Fruit fly (Drosophila melanogaster): ENCODE measurements around the gene Dnz1.

The Dnz1 gene

dm6 chr2L:10858064-10859047 lies 1.9 kb upstream of the Dnz1 start, which contains the start of the genes aurB and Stam (continued):
- no peak for TF ChIP-seq CG4820 (GFP tag; optimal IDR thresholded peaks at IDR 0.05)
- peak; percentile 32 for TF ChIP-seq CG12942 (GFP tag; optimal IDR thresholded peaks at IDR 0.05)
- no peak for TF ChIP-seq CG3838 (GFP tag; optimal IDR thresholded peaks at IDR 0.05)
- TF ChIP-seq CrebB (tag; optimal IDR thresholded peaks at IDR 0.05) = no peak
- no peak for TF ChIP-seq CG12104 (GFP tag; optimal IDR thresholded peaks at IDR 0.05)
- TF ChIP-seq sens (GFP tag) = peak; percentile 17
- TF ChIP-seq CG13894 (tag; optimal IDR thresholded peaks at IDR 0.05) = peak; percentile 41
- no peak for TF ChIP-seq CG15011 (GFP tag; optimal IDR thresholded peaks at IDR 0.05)
- TF ChIP-seq fd64A (GFP tag; optimal IDR thresholded peaks at IDR 0.05) = no peak
- no peak for TF ChIP-seq CG5953 (GFP tag; IDR thresholded peaks at IDR 0.05)
- peak; percentile 39 for TF ChIP-seq Meics (GFP tag; optimal IDR thresholded peaks at IDR 0.05)
- peak; percentile 28; the same call in 1 of the 2 replicates for TF ChIP-seq Ada2b (GFP tag; IDR thresholded peaks at IDR 0.05)
- TF ChIP-seq sd (tag; optimal IDR thresholded peaks at IDR 0.05) = peak; percentile 31
- TF ChIP-seq kni (GFP tag; optimal IDR thresholded peaks at IDR 0.05) = no peak
- TF ChIP-seq CG2202 (tag; optimal IDR thresholded peaks at IDR 0.05) = peak; percentile 5
- peak; percentile 40 for TF ChIP-seq CG18619 (GFP tag; optimal IDR thresholded peaks at IDR 0.05)
- TF ChIP-seq CG12236 (GFP tag; optimal IDR thresholded peaks at IDR 0.05) = no peak
- TF ChIP-seq Awh (GFP tag; IDR thresholded peaks at IDR 0.05) = 0 out of 2 replicates have a peak, but pooled peaks have one; percentile 36
- no peak for TF ChIP-seq otp (GFP tag; IDR thresholded peaks at IDR 0.05)
- no peak for TF ChIP-seq Bgb (GFP tag; IDR thresholded peaks at IDR 0.05; ENCODE audit: partially characterized antibody)
- TF ChIP-seq gce (GFP tag; IDR thresholded peaks at IDR 0.05) = no peak
- peak; percentile 55 for TF ChIP-seq CG1233 (GFP tag; optimal IDR thresholded peaks at IDR 0.05)
- TF ChIP-seq tna (GFP tag; IDR thresholded peaks at IDR 0.05; ENCODE audit: partially characterized antibody) = no peak
- TF ChIP-seq CG7786 (GFP tag; optimal IDR thresholded peaks at IDR 0.05) = no peak
- no peak for TF ChIP-seq pros (GFP tag; optimal IDR thresholded peaks at IDR 0.05)
- no peak for TF ChIP-seq prd (optimal IDR thresholded peaks at IDR 0.05)
- TF ChIP-seq prd (GFP tag; IDR thresholded peaks at IDR 0.05) = peak; percentile 61
- no peak for TF ChIP-seq shn (GFP tag; optimal IDR thresholded peaks at IDR 0.05)
- no peak for TF ChIP-seq CG11456 (GFP tag; IDR thresholded peaks at IDR 0.05)
- TF ChIP-seq tap (tag; optimal IDR thresholded peaks at IDR 0.05) = peak; percentile 29
- TF ChIP-seq B-H1 (GFP tag; IDR thresholded peaks at IDR 0.05) = no peak
- no peak for TF ChIP-seq CG9609 (GFP tag; optimal IDR thresholded peaks at IDR 0.05)
- TF ChIP-seq CG13624 (GFP tag; optimal IDR thresholded peaks at IDR 0.05) = no peak
- peak; percentile 31 for TF ChIP-seq CG2120 (GFP tag; optimal IDR thresholded peaks at IDR 0.05)
- TF ChIP-seq sc (optimal IDR thresholded peaks at IDR 0.05) = no peak
- peak; percentile 41 for TF ChIP-seq sc (GFP tag; optimal IDR thresholded peaks at IDR 0.05)
- peak; percentile 10 for TF ChIP-seq Deaf1 (tag; optimal IDR thresholded peaks at IDR 0.05)
- TF ChIP-seq Abd-B (GFP tag; optimal IDR thresholded peaks at IDR 0.05) = peak; percentile 52
- peak; percentile 59 for TF ChIP-seq CG9727 (GFP tag; optimal IDR thresholded peaks at IDR 0.05)
- TF ChIP-seq CG8924 (tag; optimal IDR thresholded peaks at IDR 0.05) = peak; percentile 80
- no peak for TF ChIP-seq Opbp (GFP tag; IDR thresholded peaks at IDR 0.05; ENCODE audit: partially characterized antibody)
- no peak for TF ChIP-seq sna (GFP tag; IDR thresholded peaks at IDR 0.05; ENCODE audit: partially characterized antibody)
- peak; percentile 81 for TF ChIP-seq Dp (GFP tag; optimal IDR thresholded peaks at IDR 0.05)
- no peak for TF ChIP-seq jumu (GFP tag; optimal IDR thresholded peaks at IDR 0.05)
- peak; percentile 70 for TF ChIP-seq nmo (GFP tag; optimal IDR thresholded peaks at IDR 0.05)
- TF ChIP-seq aop (GFP tag; IDR thresholded peaks at IDR 0.05) = no peak
- TF ChIP-seq fd96Cb (tag; optimal IDR thresholded peaks at IDR 0.05) = peak; percentile 31
- TF ChIP-seq nau (GFP tag; optimal IDR thresholded peaks at IDR 0.05) = no peak
- no peak for TF ChIP-seq CG10274 (GFP tag; optimal IDR thresholded peaks at IDR 0.05)
